Worm (Caenorhabditis elegans) whole organism, early embryonic: ENCODE measurements around the gene mgl-1.

Experiments
- B0310.2 ChIP-seq: sonication (generic microtip); optimal IDR thresholded peaks from 2 replicates; lab custom pipeline; 2016; ENCODE audit warnings: mild to moderate bottlenecking, missing genetic modification characterization, missing compliant biosample characterization
- F13C5.2 ChIP-seq: sonication (generic microtip); optimal IDR thresholded peaks from 2 replicates; lab custom pipeline; 2017; ENCODE audit warnings: mild to moderate bottlenecking, missing genetic modification characterization, inconsistent platforms, missing compliant biosample characterization
- aly-1 ChIP-seq: sonication (generic microtip); optimal IDR thresholded peaks from 2 replicates; lab custom pipeline; 2016; ENCODE audit warnings: missing genetic modification characterization, missing compliant biosample characterization
- ama-1 ChIP-seq: fragments of 150-350 bp; optimal IDR thresholded peaks from 2 replicates; lab custom pipeline; 2014
- ceh-13 ChIP-seq: fragments of 200-800 bp; sonication (Bioruptor generic); optimal IDR thresholded peaks from 2 replicates; lab custom pipeline; 2018; ENCODE audit warnings: mild to moderate bottlenecking, missing genetic modification characterization, missing compliant biosample characterization
- ceh-36 ChIP-seq: sonication (generic microtip); optimal IDR thresholded peaks from 2 replicates; lab custom pipeline; 2016; ENCODE audit warnings: missing genetic modification characterization, inconsistent platforms, missing compliant biosample characterization
- ets-7 ChIP-seq: sonication (generic microtip); optimal IDR thresholded peaks from 2 replicates; lab custom pipeline; 2016; ENCODE audit warnings: missing genotype, missing genetic modification characterization, missing compliant biosample characterization
- flt-1 ChIP-seq: fragments of 200-800 bp; sonication (Bioruptor generic); IDR thresholded peaks from 2 replicates; pipeline ENCODE4 v1.3.6; 2022; ENCODE audit warnings: missing genetic modification characterization, missing compliant biosample characterization
- hmbx-1 ChIP-seq: sonication (generic microtip); optimal IDR thresholded peaks from 2 replicates; lab custom pipeline; 2016; ENCODE audit warnings: mild to moderate bottlenecking, missing genetic modification characterization, missing compliant biosample characterization
- hmg-4 ChIP-seq: fragments of 200-800 bp; sonication (Bioruptor generic); optimal IDR thresholded peaks from 2 replicates; lab custom pipeline; 2018; ENCODE audit warnings: mild to moderate bottlenecking, missing genetic modification characterization, missing compliant biosample characterization
- hnd-1 ChIP-seq: sonication (generic microtip); optimal IDR thresholded peaks from 2 replicates; lab custom pipeline; 2016; ENCODE audit warnings: missing genetic modification characterization, missing compliant biosample characterization
- pes-1 ChIP-seq: fragments of 200-800 bp; sonication (Bioruptor generic); IDR thresholded peaks from 2 replicates; pipeline ENCODE4 v1.3.6; 2022; ENCODE audit warnings: missing genetic modification reagents, missing genetic modification characterization, missing compliant biosample characterization
- scrt-1 ChIP-seq: fragments of 200-800 bp; sonication (Bioruptor generic); IDR thresholded peaks from 2 replicates; pipeline ENCODE4 v1.3.6; 2022; ENCODE audit warnings: missing genetic modification characterization, missing compliant biosample characterization

DNA sequence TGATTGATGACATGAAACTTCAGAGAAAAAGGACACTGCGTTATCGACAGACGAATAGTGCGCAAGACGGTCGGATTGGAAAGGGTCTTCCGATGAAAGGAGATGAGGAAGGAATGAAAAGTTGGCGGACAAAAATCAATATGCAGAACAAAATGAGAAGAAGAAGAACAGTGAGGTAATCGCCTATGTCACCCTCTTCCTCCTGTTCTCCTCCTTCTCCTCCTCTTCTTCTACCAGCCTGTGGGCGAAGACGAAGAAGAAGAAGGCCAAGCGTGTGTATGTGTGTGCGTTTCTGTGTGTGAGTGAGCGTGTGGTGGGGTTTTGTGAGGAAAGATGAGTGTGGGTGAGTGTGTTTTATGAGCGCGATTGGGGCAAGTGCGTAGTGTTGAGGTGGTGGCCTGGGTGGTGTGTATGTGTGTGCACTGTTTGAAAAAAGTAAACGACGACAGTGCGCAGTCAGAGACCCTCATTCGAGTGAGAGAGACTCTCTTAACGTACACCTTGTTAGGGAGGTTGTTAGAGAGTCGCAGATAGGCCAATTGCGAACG is 43.8 kb downstream of the mgl-1 start, which contains the start of gene tsp-21:
- peak; percentile 66 for TF ChIP-seq aly-1
- no peak for TF ChIP-seq pes-1 (GFP tag; lab: Robert Waterston, UW)
- peak; percentile 59 for TF ChIP-seq B0310.2 (tag; lab: Kevin White, UChicago)
- no peak for TF ChIP-seq ama-1
- no peak for TF ChIP-seq hnd-1 (tag; lab: Kevin White, UChicago)
- TF ChIP-seq ets-7 (tag; lab: Kevin White, UChicago), result peak; percentile 52
- peak; percentile 5; the same call in 1 of the 2 replicates for TF ChIP-seq flt-1 (GFP tag; lab: Robert Waterston, UW)
- no peak for TF ChIP-seq hmbx-1 (tag; lab: Kevin White, UChicago)
- peak; percentile 68; the same call in 1 of the 2 replicates for TF ChIP-seq scrt-1 (GFP tag; lab: Robert Waterston, UW)
- peak; percentile 45 for TF ChIP-seq ceh-36 (tag; lab: Kevin White, UChicago)
- TF ChIP-seq ceh-13 (GFP tag; lab: Kevin White, UChicago), result peak; percentile 5
- TF ChIP-seq F13C5.2 (tag; lab: Kevin White, UChicago), result peak; percentile 86
- TF ChIP-seq hmg-4 (GFP tag; lab: Kevin White, UChicago), result peak; percentile 97
